Worm (Caenorhabditis elegans) whole organism, midembryonic: Measurements from ENCODE around the gene F26A1.7.

Experiments
- T22C8.4 ChIP-seq: fragments of 200-800 bp; sonication (Bioruptor generic); IDR thresholded peaks from 2 replicates; pipeline ENCODE4 v1.3.6; 2022; ENCODE audit warnings: missing genetic modification characterization, missing compliant biosample characterization
- cog-1 ChIP-seq: sonication (generic microtip); optimal IDR thresholded peaks from 2 replicates; lab custom pipeline; 2016; ENCODE audit warnings: missing genetic modification characterization, missing compliant biosample characterization
- flt-1 ChIP-seq: fragments of 200-800 bp; sonication (Bioruptor generic); IDR thresholded peaks from 2 replicates; pipeline ENCODE4 v1.3.6; 2022; ENCODE audit warnings: missing genetic modification characterization, missing compliant biosample characterization
- klf-2 ChIP-seq: fragments of 200-800 bp; sonication (Bioruptor generic); conservative IDR thresholded peaks from 2 replicates; pipeline ENCODE4 v1.3.6; 2022; ENCODE audit warnings: missing genetic modification reagents, missing genetic modification characterization, missing compliant biosample characterization
- med-1 ChIP-seq: sonication (generic microtip); optimal IDR thresholded peaks from 2 replicates; lab custom pipeline; 2017; ENCODE audit warnings: missing genetic modification characterization, mild to moderate bottlenecking, missing compliant biosample characterization, antibody characterized with exemption, missing genetic modification reagents; ENCODE audit not compliant: insufficient read depth
- ref-1 ChIP-seq: fragments of 200-800 bp; sonication (Bioruptor generic); conservative IDR thresholded peaks from 2 replicates; pipeline ENCODE4 v1.3.6; 2022; ENCODE audit warnings: missing genetic modification reagents, missing genetic modification characterization, missing compliant biosample characterization
- tab-1 ChIP-seq: fragments of 200-800 bp; sonication (Bioruptor generic); IDR thresholded peaks from 2 replicates; pipeline ENCODE4 v1.3.6; 2022; ENCODE audit warnings: missing genetic modification characterization, missing compliant biosample characterization
- ztf-23 ChIP-seq: fragments of 200-800 bp; sonication (Bioruptor generic); IDR thresholded peaks from 2 replicates; pipeline ENCODE4 v1.3.6; 2022; ENCODE audit warnings: missing genetic modification reagents, missing genetic modification characterization, missing compliant biosample characterization
- ztf-29 ChIP-seq: fragments of 200-800 bp; sonication (Bioruptor generic); IDR thresholded peaks from 2 replicates; pipeline ENCODE4 v1.3.6; 2022; ENCODE audit warnings: missing genetic modification reagents, missing genetic modification characterization, missing compliant biosample characterization

The F26A1.7 gene

ce11 chrIII:4819843-4820242, at the start of gene F26A1.7:
Gene F26A1.7 (minus strand): TSS chrIII:4819943.
- no peak for TF ChIP-seq ref-1 (GFP tag; lab: Robert Waterston, UW)
- no peak for TF ChIP-seq flt-1
- TF ChIP-seq tab-1 (GFP tag; lab: Robert Waterston, UW): no peak
- TF ChIP-seq ztf-29 (GFP tag; lab: Robert Waterston, UW): no peak

- no peak for TF ChIP-seq T22C8.4 (GFP tag; lab: Robert Waterston, UW)
- TF ChIP-seq cog-1 (tag; lab: Kevin White, UChicago): no peak
- no peak for TF ChIP-seq ztf-29 (GFP tag; lab: Robert Waterston, UW)
- TF ChIP-seq med-1 (GFP tag; lab: Kevin White, UChicago): no peak
- TF ChIP-seq ref-1 (GFP tag; lab: Robert Waterston, UW): no peak
These were observed 48.9 kb upstream of the F26A1.7 start, which contains the start of the genes msd-4 and C35D10.3 for ce11 chrIII:4868643-4869042. Gene msd-4 (minus strand): TSS chrIII:4868743. Gene C35D10.3 (plus strand): TSS chrIII:4868921.

ce11 chrIII:4866762-4867161, 47.0 kb upstream of the F26A1.7 start, which contains the start of gene C35D10.17:
Gene C35D10.17 (plus strand): TSS chrIII:4867062.
- TF ChIP-seq cog-1 (tag; lab: Kevin White, UChicago) (no peak), ztf-29 (GFP tag; lab: Robert Waterston, UW) (no peak), flt-1 (no peak), tab-1 (GFP tag; lab: Robert Waterston, UW) (no peak), ztf-23 (GFP tag; lab: Robert Waterston, UW) (no peak), med-1 (GFP tag; lab: Kevin White, UChicago) (no peak), klf-2 (no peak)

ce11 chrIII:4863127-4863526, 43.4 kb upstream of the F26A1.7 start, which contains the start of gene coq-8:
Gene coq-8 (plus strand): TSS chrIII:4863427.
- TF ChIP-seq ztf-29 (GFP tag; lab: Robert Waterston, UW): no peak
- no peak for TF ChIP-seq klf-2
- no peak for TF ChIP-seq ztf-23 (GFP tag; lab: Robert Waterston, UW)
- no peak for TF ChIP-seq med-1 (GFP tag; lab: Kevin White, UChicago)
- TF ChIP-seq tab-1 (GFP tag; lab: Robert Waterston, UW): no peak
- no peak for TF ChIP-seq ref-1 (GFP tag; lab: Robert Waterston, UW)
- no peak for TF ChIP-seq cog-1 (tag; lab: Kevin White, UChicago)
- TF ChIP-seq T22C8.4 (GFP tag; lab: Robert Waterston, UW): no peak
- TF ChIP-seq flt-1: no peak

ce11 chrIII:4861744-4862401, 42.1 kb upstream of the F26A1.7 start, which contains the start of the genes C35D10.10 and C35D10.5:
Gene C35D10.10 (minus strand): TSS chrIII:4861794.
Gene C35D10.5 (plus strand): TSS chrIII:4862351.
- TF ChIP-seq klf-2 (no peak), med-1 (GFP tag; lab: Kevin White, UChicago) (no peak), flt-1 (no peak), ref-1 (GFP tag; lab: Robert Waterston, UW) (no peak), ztf-23 (GFP tag; lab: Robert Waterston, UW) (no peak), T22C8.4 (GFP tag; lab: Robert Waterston, UW) (no peak), cog-1 (tag; lab: Kevin White, UChicago) (no peak), ztf-29 (GFP tag; lab: Robert Waterston, UW) (no peak), tab-1 (GFP tag; lab: Robert Waterston, UW) (no peak)

- TF ChIP-seq T22C8.4 (GFP tag; lab: Robert Waterston, UW) (no peak), cog-1 (tag; lab: Kevin White, UChicago) (no peak), ref-1 (GFP tag; lab: Robert Waterston, UW) (no peak), flt-1 (no peak), tab-1 (GFP tag; lab: Robert Waterston, UW) (no peak), ztf-23 (GFP tag; lab: Robert Waterston, UW) (no peak), ztf-29 (GFP tag; lab: Robert Waterston, UW) (no peak), med-1 (GFP tag; lab: Kevin White, UChicago) (no peak), klf-2 (no peak)
These were observed 39.3 kb upstream of the F26A1.7 start, which contains the start of gene C35D10.6 for ce11 chrIII:4859039-4859438. Gene C35D10.6 (plus strand): TSS chrIII:4859339.

- TF ChIP-seq ztf-29 (GFP tag; lab: Robert Waterston, UW): no peak
- no peak for TF ChIP-seq flt-1
- TF ChIP-seq ztf-23 (GFP tag; lab: Robert Waterston, UW): no peak
- TF ChIP-seq ref-1 (GFP tag; lab: Robert Waterston, UW): no peak
- no peak for TF ChIP-seq T22C8.4 (GFP tag; lab: Robert Waterston, UW)
These were observed 37.2 kb upstream of the F26A1.7 start for ce11 chrIII:4856992-4857391.

- TF ChIP-seq ztf-23 (GFP tag; lab: Robert Waterston, UW): no peak
- TF ChIP-seq flt-1: no peak
- no peak for TF ChIP-seq ref-1 (GFP tag; lab: Robert Waterston, UW)
- TF ChIP-seq ztf-29 (GFP tag; lab: Robert Waterston, UW): no peak
- no peak for TF ChIP-seq cog-1 (tag; lab: Kevin White, UChicago)
- TF ChIP-seq med-1 (GFP tag; lab: Kevin White, UChicago): no peak
- no peak for TF ChIP-seq klf-2
- TF ChIP-seq T22C8.4 (GFP tag; lab: Robert Waterston, UW): no peak
These were observed 36.4 kb upstream of the F26A1.7 start, which contains the start of gene C35D10.7 for ce11 chrIII:4856109-4856508. Gene C35D10.7 (plus strand): TSS chrIII:4856193.

ce11 chrIII:4854918-4855317, 35.2 kb upstream of the F26A1.7 start, which contains the start of gene C35D10.8:
Gene C35D10.8 (plus strand): TSS chrIII:4855218.
- TF ChIP-seq ztf-23 (GFP tag; lab: Robert Waterston, UW) (no peak), ztf-29 (GFP tag; lab: Robert Waterston, UW) (no peak), tab-1 (GFP tag; lab: Robert Waterston, UW) (no peak), flt-1 (no peak), cog-1 (tag; lab: Kevin White, UChicago) (no peak), T22C8.4 (GFP tag; lab: Robert Waterston, UW) (no peak), med-1 (GFP tag; lab: Kevin White, UChicago) (no peak)
